Worm (Caenorhabditis elegans): ENCODE data around the gene ZK666.8.

ZK666.8 gene

ce11 chrII:10494467-10494866 is 1.5 kb upstream of the ZK666.8 start, which contains the start of gene ZK666.14:
ZK666.14 (plus strand) TSS chrII:10494767.
- TF ChIP-seq Y79H2A.3 (GFP tag; conservative IDR thresholded peaks at IDR 0.05) (no peak), C17E4.6 (GFP tag; IDR thresholded peaks at IDR 0.05) (no peak), C06A6.2 (GFP tag; conservative IDR thresholded peaks at IDR 0.05) (no peak), xnd-1 (tag; optimal IDR thresholded peaks at IDR 0.05) (no peak), snpc-3.4 (tag; optimal IDR thresholded peaks at IDR 0.05) (no peak), hmg-1.2 (GFP tag; IDR thresholded peaks at IDR 0.05) (no peak), ztf-6 (GFP tag; IDR thresholded peaks at IDR 0.05) (no peak), ama-1 (optimal IDR thresholded peaks at IDR 0.05) (no peak), ama-1 (GFP tag; optimal IDR thresholded peaks at IDR 0.05) (no peak), hrde-1 (tag; optimal IDR thresholded peaks at IDR 0.05; ENCODE audit: borderline replicate concordance) (no peak), aptf-2 (GFP tag; conservative IDR thresholded peaks at IDR 0.05) (no peak)

ce11 chrII:10490329-10490728 is 2.6 kb downstream of the ZK666.8 start, which contains the start of gene clec-61:
clec-61 (minus strand) TSS chrII:10490537.
- TF ChIP-seq unc-62 (GFP tag; optimal IDR thresholded peaks at IDR 0.05) (no peak), madf-6 (GFP tag; IDR thresholded peaks at IDR 0.05) (no peak), B0336.3 (GFP tag; IDR thresholded peaks at IDR 0.05) (no peak)

ce11 chrII:10486738-10487137 is 6.2 kb downstream of the ZK666.8 start, which contains the start of gene ZK666.15:
ZK666.15 (plus strand) TSS chrII:10487038.
- no peak for TF ChIP-seq lsy-27 (tag; optimal IDR thresholded peaks at IDR 0.05; ENCODE audit: borderline replicate concordance, insufficient read depth)
- TF ChIP-seq F55B11.4 (tag; optimal IDR thresholded peaks at IDR 0.05; ENCODE audit: borderline replicate concordance, insufficient read depth), result no peak
- TF ChIP-seq nfyb-1 (GFP tag; IDR thresholded peaks at IDR 0.05), result no peak
- TF ChIP-seq Y56A3A.18 (GFP tag; IDR thresholded peaks at IDR 0.05), result no peak
- TF ChIP-seq B0261.1 (tag; optimal IDR thresholded peaks at IDR 0.05), result no peak
- no peak for TF ChIP-seq hsf-1 (GFP tag; IDR thresholded peaks at IDR 0.05)
- TF ChIP-seq dpff-1 (tag; optimal IDR thresholded peaks at IDR 0.05), result no peak
- TF ChIP-seq egrh-3 (GFP tag; IDR thresholded peaks at IDR 0.05), result no peak
- TF ChIP-seq athp-1 (tag; optimal IDR thresholded peaks at IDR 0.05), result no peak

- no peak for TF ChIP-seq xnd-1 (tag; optimal IDR thresholded peaks at IDR 0.05)
- TF ChIP-seq nhr-80 (tag; optimal IDR thresholded peaks at IDR 0.05), result peak; percentile 18
Observed at ce11 chrII:10485640-10486039, 7.3 kb downstream of the ZK666.8 start.

- TF ChIP-seq mcd-1 (GFP tag; IDR thresholded peaks at IDR 0.05), result no peak
- TF ChIP-seq egrh-3 (GFP tag; IDR thresholded peaks at IDR 0.05), result no peak
- TF ChIP-seq pbrm-1 (GFP tag; IDR thresholded peaks at IDR 0.05), result no peak
- TF ChIP-seq let-607 (tag; optimal IDR thresholded peaks at IDR 0.05), result no peak
- no peak for TF ChIP-seq tbp1 (GFP tag; optimal IDR thresholded peaks at IDR 0.05)
- TF ChIP-seq efl-1 (GFP tag; optimal IDR thresholded peaks at IDR 0.05), result no peak
- no peak for TF ChIP-seq madf-3 (GFP tag; IDR thresholded peaks at IDR 0.05)
- no peak for TF ChIP-seq hrde-1 (tag; optimal IDR thresholded peaks at IDR 0.05; ENCODE audit: borderline replicate concordance)
- TF ChIP-seq zim-3 (tag; optimal IDR thresholded peaks at IDR 0.05), result no peak
- TF ChIP-seq die-1 (tag; optimal IDR thresholded peaks at IDR 0.05), result no peak
- no peak for TF ChIP-seq sdz-38 (tag; optimal IDR thresholded peaks at IDR 0.05)
- TF ChIP-seq ztf-3 (GFP tag; optimal IDR thresholded peaks at IDR 0.05), result no peak
- no peak for TF ChIP-seq akir-1 (GFP tag; optimal IDR thresholded peaks at IDR 0.05)
- TF ChIP-seq lin-35 (GFP tag; optimal IDR thresholded peaks at IDR 0.05), result no peak
- TF ChIP-seq chd-7 (tag; optimal IDR thresholded peaks at IDR 0.05), result no peak
- TF ChIP-seq zfh-2 (GFP tag; conservative IDR thresholded peaks at IDR 0.05), result no peak
- no peak for TF ChIP-seq fkh-3 (tag; optimal IDR thresholded peaks at IDR 0.05)
- TF ChIP-seq sptf-2 (GFP tag; optimal IDR thresholded peaks at IDR 0.05), result no peak
- no peak for TF ChIP-seq nfya-2 (GFP tag; IDR thresholded peaks at IDR 0.05)
- TF ChIP-seq ztf-25 (GFP tag; IDR thresholded peaks at IDR 0.05), result no peak
Observed at ce11 chrII:10483860-10484259, 9.1 kb downstream of the ZK666.8 start.
